Fruit fly (Drosophila melanogaster) whole organism, wandering third instar larva: Measurements from ENCODE around the gene tra.

Experiments used
- CG32264 ChIP-seq: fragments of 200-800 bp; sonication (Bioruptor generic); optimal IDR thresholded peaks from 2 replicates; lab custom pipeline; 2016; ENCODE audit warnings: missing biosample characterization, missing genetic modification characterization
- Dif ChIP-seq: fragments of 200-275, 200-300 bp; sonication (Bioruptor generic); optimal IDR thresholded peaks from 2 replicates; lab custom pipeline; 2018; ENCODE audit warnings: missing biosample characterization, missing genetic modification characterization; ENCODE audit not compliant: partially characterized antibody
- Myc ChIP-seq: fragments of >200 bp; optimal IDR thresholded peaks from 2 replicates; lab custom pipeline; 2017
- N ChIP-seq: fragments of >200 bp; optimal IDR thresholded peaks from 2 replicates; lab custom pipeline; 2018; ENCODE audit warnings: missing biosample characterization, missing external identifiers, missing genetic modification characterization
- Sp1 ChIP-seq: fragments of 200-800 bp; sonication (Bioruptor generic); optimal IDR thresholded peaks from 3 replicates; lab custom pipeline; 2019; ENCODE audit warnings: missing biosample characterization, mild to moderate bottlenecking, missing genetic modification characterization, moderate library complexity
- h ChIP-seq: fragments of 200-800 bp; sonication (Bioruptor generic); optimal IDR thresholded peaks from 3 replicates; lab custom pipeline; 2016; ENCODE audit warnings: missing biosample characterization, mild to moderate bottlenecking, missing genetic modification characterization
- lola ChIP-seq: fragments of >200 bp; optimal IDR thresholded peaks from 2 replicates; lab custom pipeline; 2017; ENCODE audit warnings: missing biosample characterization, missing genetic modification characterization
- psq ChIP-seq: fragments of 200-800 bp; sonication (Bioruptor generic); optimal IDR thresholded peaks from 3 replicates; lab custom pipeline; 2017; ENCODE audit warnings: missing biosample characterization, mild to moderate bottlenecking, missing genetic modification characterization, moderate library complexity
- rgr ChIP-seq: fragments of 200-800 bp; sonication (Bioruptor generic); optimal IDR thresholded peaks from 3 replicates; lab custom pipeline; 2016; ENCODE audit warnings: missing biosample characterization, mild to moderate bottlenecking, missing genetic modification characterization
- tai ChIP-seq: sonication (Bioruptor generic); optimal IDR thresholded peaks from 2 replicates; lab custom pipeline; 2016; ENCODE audit warnings: missing biosample characterization, missing genetic modification characterization
- woc ChIP-seq: sonication (Bioruptor generic); optimal IDR thresholded peaks from 2 replicates; lab custom pipeline; 2016; ENCODE audit warnings: missing biosample characterization, mild to moderate bottlenecking, missing genetic modification characterization

- TF ChIP-seq lola (GFP tag; lab: Kevin White, UChicago) = no peak
- peak; percentile 14 for TF ChIP-seq psq (GFP tag; lab: Kevin White, UChicago)
- no peak for TF ChIP-seq Dif (GFP tag; lab: Kevin White, UChicago)
- no peak for TF ChIP-seq CG32264 (GFP tag; lab: Kevin White, UChicago)
- TF ChIP-seq h (GFP tag; lab: Kevin White, UChicago) = peak; percentile 33
- TF ChIP-seq Myc (lab: Kevin White, UChicago) = no peak
- peak; percentile 13 for TF ChIP-seq rgr (GFP tag; lab: Kevin White, UChicago)
- TF ChIP-seq Sp1 (GFP tag; lab: Kevin White, UChicago) = no peak
- no peak for TF ChIP-seq woc
- no peak for TF ChIP-seq N (GFP tag; lab: Kevin White, UChicago)
- no peak for TF ChIP-seq tai
Observed at dm6 chr3L:16635566-16636210, 44.8 kb upstream of the tra start.
